Comparison of ENCODE assay signal across 4 fruit fly cellular contexts in the genomic region with DNA sequence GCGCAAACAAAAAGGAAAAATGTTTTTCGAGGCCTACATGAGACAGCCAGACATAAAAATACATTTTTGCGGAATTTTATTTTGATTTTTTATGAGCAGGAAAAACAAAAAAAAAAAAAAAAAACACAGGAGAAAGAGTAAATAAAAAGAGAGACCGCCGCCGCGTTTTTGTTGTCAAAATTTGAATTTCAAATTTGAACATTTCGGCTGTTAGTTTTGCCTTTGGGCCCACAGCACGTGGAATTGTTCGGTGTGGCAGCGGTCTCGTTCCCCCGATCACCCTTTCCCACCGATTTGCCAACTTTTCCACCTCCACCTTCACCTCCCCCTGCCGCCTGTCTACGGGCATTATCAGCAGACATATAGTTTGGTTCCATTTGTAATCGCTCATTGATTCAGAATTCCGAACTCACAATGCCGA.
TF ChIP-seq lines count a peak whose summit lies in the region.

No protein-coding gene starts in this region.

- no peak for TF ChIP-seq CTCF in whole organism, embryonic (GFP tag; optimal IDR thresholded peaks at IDR 0.05; lab: Kevin White, UChicago)

TF ChIP-seq in whole organism, adult, 20 proteins besides CTCF, POLR2A, EP300 and RAD21:
- peak; percentile 12 for TF ChIP-seq CG12768 (GFP tag; optimal IDR thresholded peaks at IDR 0.05; lab: Kevin White, UChicago)
- TF ChIP-seq tj (GFP tag; optimal IDR thresholded peaks at IDR 0.05; lab: Kevin White, UChicago) = no peak
- TF ChIP-seq CG14711 (tag; optimal IDR thresholded peaks at IDR 0.05; lab: Kevin White, UChicago) = no peak
- no peak for TF ChIP-seq Crg-1 (GFP tag; optimal IDR thresholded peaks at IDR 0.05; lab: Kevin White, UChicago)
- TF ChIP-seq CG7101 (tag; optimal IDR thresholded peaks at IDR 0.05; lab: Kevin White, UChicago) = no peak
- peak; percentile 66 for TF ChIP-seq cic (GFP tag; optimal IDR thresholded peaks at IDR 0.05; lab: Kevin White, UChicago)
- no peak for TF ChIP-seq bab1 (GFP tag; optimal IDR thresholded peaks at IDR 0.05; lab: Kevin White, UChicago)
- TF ChIP-seq Mnt (GFP tag; optimal IDR thresholded peaks at IDR 0.05; lab: Kevin White, UChicago) = peak; percentile 86
- TF ChIP-seq CG1620 (GFP tag; optimal IDR thresholded peaks at IDR 0.05; lab: Kevin White, UChicago) = no peak
- no peak for TF ChIP-seq cnc (optimal IDR thresholded peaks at IDR 0.05; lab: Kevin White, UChicago)
- no peak for TF ChIP-seq CG33017 (tag; optimal IDR thresholded peaks at IDR 0.05; lab: Kevin White, UChicago)
- TF ChIP-seq pad (GFP tag; optimal IDR thresholded peaks at IDR 0.05; lab: Kevin White, UChicago) = no peak
- TF ChIP-seq ovo (GFP tag; optimal IDR thresholded peaks at IDR 0.05; lab: Kevin White, UChicago) = no peak
- no peak for TF ChIP-seq CG5204 (GFP tag; optimal IDR thresholded peaks at IDR 0.05; lab: Kevin White, UChicago)

TF ChIP-seq in whole organism, embryonic, 481 proteins besides CTCF, POLR2A, EP300 and RAD21 (continues in another document):
- TF ChIP-seq Hmx (GFP tag; optimal IDR thresholded peaks at IDR 0.05; lab: Kevin White, UChicago) (no peak), Spps (tag; optimal IDR thresholded peaks at IDR 0.05; lab: Kevin White, UChicago) (no peak), CG17568 (GFP tag; optimal IDR thresholded peaks at IDR 0.05; lab: Kevin White, UChicago) (no peak), CG9797 (GFP tag; optimal IDR thresholded peaks at IDR 0.05; lab: Kevin White, UChicago) (no peak), tll (GFP tag; optimal IDR thresholded peaks at IDR 0.05; lab: Kevin White, UChicago) (no peak), NFAT (GFP tag; IDR thresholded peaks at IDR 0.05; lab: Robert Waterston, UW) (peak; percentile 74), chn (GFP tag; optimal IDR thresholded peaks at IDR 0.05; lab: Kevin White, UChicago) (no peak), ase (GFP tag; IDR thresholded peaks at IDR 0.05; lab: Robert Waterston, UW) (no peak), CG10543 (GFP tag; optimal IDR thresholded peaks at IDR 0.05; lab: Kevin White, UChicago) (peak; percentile 46), Doc3 (GFP tag; IDR thresholded peaks at IDR 0.05; lab: Robert Waterston, UW; ENCODE audit: partially characterized antibody) (no peak), CG15696 (tag; optimal IDR thresholded peaks at IDR 0.05; lab: Kevin White, UChicago) (no peak), CG14441 (GFP tag; IDR thresholded peaks at IDR 0.05; lab: Robert Waterston, UW) (peak; percentile 39; the same call in 1 of the 2 replicates), fd3F (GFP tag; optimal IDR thresholded peaks at IDR 0.05; lab: Kevin White, UChicago) (no peak), CG1832 (GFP tag; optimal IDR thresholded peaks at IDR 0.05; lab: Kevin White, UChicago) (no peak), mirr (GFP tag; optimal IDR thresholded peaks at IDR 0.05; lab: Kevin White, UChicago) (peak; percentile 76), Dek (tag; optimal IDR thresholded peaks at IDR 0.05; lab: Kevin White, UChicago) (no peak), chinmo (GFP tag; IDR thresholded peaks at IDR 0.05; lab: Robert Waterston, UW; ENCODE audit: partially characterized antibody) (0 out of 4 replicates have a peak, but pooled peaks have one; percentile 44), corto (GFP tag; optimal IDR thresholded peaks at IDR 0.05; lab: Kevin White, UChicago) (no peak), CG14050 (GFP tag; IDR thresholded peaks at IDR 0.05; lab: Robert Waterston, UW) (no peak), jumu (GFP tag; optimal IDR thresholded peaks at IDR 0.05; lab: Kevin White, UChicago) (no peak), hkb (optimal IDR thresholded peaks at IDR 0.05; lab: Kevin White, UChicago) (no peak), hkb (GFP tag; IDR thresholded peaks at IDR 0.05; lab: Robert Waterston, UW) (no peak), Sox100B (GFP tag; optimal IDR thresholded peaks at IDR 0.05; lab: Kevin White, UChicago) (no peak), CG12071 (GFP tag; optimal IDR thresholded peaks at IDR 0.05; lab: Kevin White, UChicago) (no peak), rib (GFP tag; IDR thresholded peaks at IDR 0.05; lab: Robert Waterston, UW) (peak; percentile 79)

TF ChIP-seq in whole organism, prepupa, 60 proteins besides CTCF, POLR2A, EP300 and RAD21 (continues in another document):
- TF ChIP-seq achi (GFP tag; optimal IDR thresholded peaks at IDR 0.05; lab: Kevin White, UChicago) = no peak
- no peak for TF ChIP-seq CG11902 (GFP tag; optimal IDR thresholded peaks at IDR 0.05; lab: Kevin White, UChicago)
- TF ChIP-seq Sox14 (GFP tag; optimal IDR thresholded peaks at IDR 0.05; lab: Kevin White, UChicago) = no peak
- no peak for TF ChIP-seq CG6808 (GFP tag; optimal IDR thresholded peaks at IDR 0.05; lab: Kevin White, UChicago)
- no peak for TF ChIP-seq vri (GFP tag; optimal IDR thresholded peaks at IDR 0.05; lab: Kevin White, UChicago)
- TF ChIP-seq CG6276 (GFP tag; optimal IDR thresholded peaks at IDR 0.05; lab: Kevin White, UChicago) = peak; percentile 42
- TF ChIP-seq Hr38 (GFP tag; optimal IDR thresholded peaks at IDR 0.05; lab: Kevin White, UChicago) = no peak
- no peak for TF ChIP-seq net (GFP tag; optimal IDR thresholded peaks at IDR 0.05; lab: Kevin White, UChicago)
- TF ChIP-seq CG32006 (GFP tag; optimal IDR thresholded peaks at IDR 0.05; lab: Kevin White, UChicago) = no peak
- no peak for TF ChIP-seq Lpt (GFP tag; optimal IDR thresholded peaks at IDR 0.05; lab: Kevin White, UChicago)
- no peak for TF ChIP-seq spab (GFP tag; optimal IDR thresholded peaks at IDR 0.05; lab: Kevin White, UChicago)
- TF ChIP-seq Sox102F (GFP tag; optimal IDR thresholded peaks at IDR 0.05; lab: Kevin White, UChicago) = no peak
- peak; percentile 48 for TF ChIP-seq CG15336 (GFP tag; IDR thresholded peaks at IDR 0.05; lab: Robert Waterston, UW)
- no peak for TF ChIP-seq fd85E (GFP tag; optimal IDR thresholded peaks at IDR 0.05; lab: Kevin White, UChicago)
- no peak for TF ChIP-seq CG9139 (GFP tag; optimal IDR thresholded peaks at IDR 0.05; lab: Kevin White, UChicago)
- TF ChIP-seq fkh (GFP tag; optimal IDR thresholded peaks at IDR 0.05; lab: Kevin White, UChicago) = no peak
- peak; percentile 67; the same call in 2 of the 3 replicates for TF ChIP-seq eg (GFP tag; IDR thresholded peaks at IDR 0.05; lab: Robert Waterston, UW)
- TF ChIP-seq CG8119 (GFP tag; IDR thresholded peaks at IDR 0.05; lab: Robert Waterston, UW) = peak; percentile 51; the same call in 2 of the 3 replicates
- no peak for TF ChIP-seq Hr39 (GFP tag; optimal IDR thresholded peaks at IDR 0.05; lab: Kevin White, UChicago)
- TF ChIP-seq Hr4 (GFP tag; optimal IDR thresholded peaks at IDR 0.05; lab: Kevin White, UChicago) = no peak
- no peak for TF ChIP-seq fd59A (GFP tag; optimal IDR thresholded peaks at IDR 0.05; lab: Kevin White, UChicago)
- TF ChIP-seq CG8319 (GFP tag; optimal IDR thresholded peaks at IDR 0.05; lab: Kevin White, UChicago) = no peak
- TF ChIP-seq OdsH (GFP tag; optimal IDR thresholded peaks at IDR 0.05; lab: Kevin White, UChicago) = no peak
- TF ChIP-seq Sox15 (GFP tag; optimal IDR thresholded peaks at IDR 0.05; lab: Kevin White, UChicago) = no peak
- no peak for TF ChIP-seq CG31627 (GFP tag; optimal IDR thresholded peaks at IDR 0.05; lab: Kevin White, UChicago)
- TF ChIP-seq lz (GFP tag; optimal IDR thresholded peaks at IDR 0.05; lab: Kevin White, UChicago) = no peak
- no peak for TF ChIP-seq Met (GFP tag; optimal IDR thresholded peaks at IDR 0.05; lab: Kevin White, UChicago)
- TF ChIP-seq CG6854 (GFP tag; optimal IDR thresholded peaks at IDR 0.05; lab: Kevin White, UChicago) = no peak

TF ChIP-seq in whole organism, pupa, 21 proteins besides CTCF, POLR2A, EP300 and RAD21:
- TF ChIP-seq CG17806 (tag; optimal IDR thresholded peaks at IDR 0.05; lab: Kevin White, UChicago) (no peak), rn (GFP tag; IDR thresholded peaks at IDR 0.05; lab: Robert Waterston, UW) (no peak), CG4496 (GFP tag; IDR thresholded peaks at IDR 0.05; lab: Robert Waterston, UW) (peak; percentile 37; the same call in 1 of the 3 replicates), CG34367 (tag; optimal IDR thresholded peaks at IDR 0.05; lab: Kevin White, UChicago) (no peak), Ets98B (GFP tag; IDR thresholded peaks at IDR 0.05; lab: Robert Waterston, UW) (peak; percentile 52; the same call in 1 of the 2 replicates), Pif1B (GFP tag; optimal IDR thresholded peaks at IDR 0.05; lab: Kevin White, UChicago) (no peak), CG8301 (tag; optimal IDR thresholded peaks at IDR 0.05; lab: Kevin White, UChicago) (no peak), CG14655 (GFP tag; optimal IDR thresholded peaks at IDR 0.05; lab: Kevin White, UChicago) (no peak), D1 (tag; optimal IDR thresholded peaks at IDR 0.05; lab: Kevin White, UChicago) (no peak), Pif1A (GFP tag; optimal IDR thresholded peaks at IDR 0.05; lab: Kevin White, UChicago) (no peak)
